Worm (Caenorhabditis elegans) whole organism, midembryonic: Measurements from ENCODE around the gene sars-1.

Source experiments
- klf-2 ChIP-seq: fragments of 200-800 bp; sonication (Bioruptor generic); conservative IDR thresholded peaks from 2 replicates; pipeline ENCODE4 v1.3.6; 2022; ENCODE audit warnings: missing genetic modification reagents, missing genetic modification characterization, missing compliant biosample characterization
- med-1 ChIP-seq: sonication (generic microtip); optimal IDR thresholded peaks from 2 replicates; lab custom pipeline; 2017; ENCODE audit warnings: missing genetic modification characterization, mild to moderate bottlenecking, missing compliant biosample characterization, antibody characterized with exemption, missing genetic modification reagents; ENCODE audit not compliant: insufficient read depth
- ref-1 ChIP-seq: fragments of 200-800 bp; sonication (Bioruptor generic); conservative IDR thresholded peaks from 2 replicates; pipeline ENCODE4 v1.3.6; 2022; ENCODE audit warnings: missing genetic modification reagents, missing genetic modification characterization, missing compliant biosample characterization
- ztf-23 ChIP-seq: fragments of 200-800 bp; sonication (Bioruptor generic); IDR thresholded peaks from 2 replicates; pipeline ENCODE4 v1.3.6; 2022; ENCODE audit warnings: missing genetic modification reagents, missing genetic modification characterization, missing compliant biosample characterization

- TF ChIP-seq klf-2 (GFP tag; lab: Robert Waterston, UW) (no peak), med-1 (GFP tag; lab: Kevin White, UChicago) (no peak), ref-1 (GFP tag; lab: Robert Waterston, UW) (no peak), ztf-23 (no peak)
These were observed 42.5 kb downstream of the sars-1 start for ce11 chrIV:10046005-10046404.
